Fruit fly (Drosophila melanogaster): ENCODE measurements around the gene CG31244.

DNA sequence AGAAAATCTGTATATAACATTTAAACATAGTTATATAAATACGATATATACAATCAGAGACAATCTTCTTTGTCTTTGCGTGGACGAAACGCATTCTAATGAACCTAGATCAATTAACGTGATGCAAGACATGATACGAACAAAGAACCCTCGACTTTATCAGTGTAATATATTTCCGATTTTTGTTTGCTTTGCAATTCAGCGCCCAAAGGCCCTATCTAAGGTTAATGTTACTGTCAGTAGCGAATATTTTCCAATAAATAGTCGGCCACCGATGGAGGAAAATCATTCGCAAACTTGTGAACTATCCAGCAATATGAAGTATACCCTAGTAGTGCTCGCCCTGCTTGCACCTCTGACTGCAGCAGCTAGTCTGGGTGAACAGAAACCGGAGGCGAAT is 5.3 kb downstream of the CG31244 start, which contains the start of gene CG3739:
- no peak for TF ChIP-seq Snoo (tag; optimal IDR thresholded peaks at IDR 0.05)
- no peak for TF ChIP-seq Pif1B (GFP tag; optimal IDR thresholded peaks at IDR 0.05)
- TF ChIP-seq EcR (GFP tag; optimal IDR thresholded peaks at IDR 0.05), result no peak
- TF ChIP-seq CG9948 (tag; optimal IDR thresholded peaks at IDR 0.05), result no peak
- TF ChIP-seq gl (tag; optimal IDR thresholded peaks at IDR 0.05), result no peak
- no peak for TF ChIP-seq CG34367 (tag; optimal IDR thresholded peaks at IDR 0.05)
- TF ChIP-seq CG10348 (GFP tag; IDR thresholded peaks at IDR 0.05), result no peak
- TF ChIP-seq CG17806 (tag; optimal IDR thresholded peaks at IDR 0.05), result no peak
- no peak for TF ChIP-seq CG13204 (GFP tag; optimal IDR thresholded peaks at IDR 0.05)
- no peak for TF ChIP-seq CG14655 (GFP tag; optimal IDR thresholded peaks at IDR 0.05)
- TF ChIP-seq D1 (tag; optimal IDR thresholded peaks at IDR 0.05), result no peak
- TF ChIP-seq CG8159 (tag; optimal IDR thresholded peaks at IDR 0.05), result no peak
- no peak for TF ChIP-seq CG12605 (GFP tag; IDR thresholded peaks at IDR 0.05)
